Worm (Caenorhabditis elegans): Measurements from ENCODE around the gene C17F4.12.

The C17F4.12 gene

DNA sequence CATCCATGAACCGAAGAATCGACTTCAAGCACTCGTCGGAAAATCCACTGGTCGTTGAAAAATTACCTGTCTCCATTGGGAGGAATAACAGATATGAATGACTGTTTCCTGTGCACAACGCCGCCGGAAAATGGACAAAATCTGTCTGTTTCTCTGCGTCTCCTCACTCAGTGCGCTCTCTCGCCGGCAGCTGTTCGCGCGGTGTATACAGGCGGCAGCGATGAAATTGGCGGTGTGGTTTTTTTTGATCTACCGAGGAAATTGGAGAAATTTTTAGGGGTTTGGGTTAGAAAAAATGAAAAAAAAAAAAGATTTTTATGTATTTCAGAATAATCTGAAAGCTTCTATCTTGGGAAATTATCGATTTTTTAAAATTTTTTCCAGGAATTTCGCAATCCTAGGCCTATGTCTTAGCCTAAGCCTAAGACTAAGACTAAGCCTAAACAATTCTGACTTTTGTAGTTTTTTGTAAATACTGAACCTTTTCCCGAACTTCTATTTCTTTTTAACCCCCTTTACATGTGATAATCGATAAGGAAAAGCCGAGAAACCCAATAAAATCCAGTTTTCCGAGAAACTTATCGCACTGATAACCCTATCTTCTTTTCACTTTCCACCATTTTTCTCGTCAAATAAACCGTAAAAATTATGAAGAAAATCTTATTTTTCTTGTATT is 4.2 kb upstream of the C17F4.12 start, which contains the start of the genes fbxc-50 and C17F4.2:
fbxc-50 (minus strand) TSS at position 81 of the 676 bp plus-strand sequence.
C17F4.2 (plus strand) TSS at position 626 of the 676 bp plus-strand sequence.
- TF ChIP-seq hmbx-1 (tag; optimal IDR thresholded peaks at IDR 0.05) (no peak), ama-1 (optimal IDR thresholded peaks at IDR 0.05) (no peak), scrt-1 (GFP tag; IDR thresholded peaks at IDR 0.05) (no peak), F13C5.2 (tag; optimal IDR thresholded peaks at IDR 0.05) (no peak), ceh-36 (tag; optimal IDR thresholded peaks at IDR 0.05) (no peak), tra-4 (tag; optimal IDR thresholded peaks at IDR 0.05) (no peak), pes-1 (GFP tag; IDR thresholded peaks at IDR 0.05) (no peak), hnd-1 (tag; optimal IDR thresholded peaks at IDR 0.05) (no peak), tbx-11 (GFP tag; IDR thresholded peaks at IDR 0.05) (no peak), aly-1 (tag; optimal IDR thresholded peaks at IDR 0.05) (no peak), hmg-4 (GFP tag; optimal IDR thresholded peaks at IDR 0.05) (no peak), ceh-13 (GFP tag; optimal IDR thresholded peaks at IDR 0.05) (no peak), flt-1 (GFP tag; IDR thresholded peaks at IDR 0.05) (no peak), B0310.2 (tag; optimal IDR thresholded peaks at IDR 0.05) (no peak), sea-1 (GFP tag; conservative IDR thresholded peaks at IDR 0.05) (no peak)

DNA sequence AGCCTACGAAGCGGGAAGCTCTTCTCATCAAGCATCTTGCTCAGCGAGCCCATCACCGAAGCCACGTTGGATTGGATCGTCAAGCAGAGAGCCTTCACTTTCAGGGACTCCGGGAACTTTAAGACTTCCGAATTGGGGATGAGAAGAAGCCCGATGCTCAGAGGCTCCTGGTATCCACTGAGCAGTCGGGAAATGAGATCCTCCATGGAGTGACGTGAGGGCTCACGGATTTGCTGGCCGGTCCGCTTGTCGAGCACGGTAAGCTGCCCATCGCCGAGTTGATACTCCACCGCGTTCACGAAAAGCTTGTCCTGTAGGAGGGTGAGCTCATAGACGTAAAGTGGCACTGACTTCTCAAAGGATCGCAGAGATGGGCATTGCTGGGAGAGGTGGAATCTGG is 3.6 kb upstream of the C17F4.12 start:
- TF ChIP-seq pes-1 (GFP tag; IDR thresholded peaks at IDR 0.05) (no peak), hmg-4 (GFP tag; optimal IDR thresholded peaks at IDR 0.05) (no peak), tra-4 (tag; optimal IDR thresholded peaks at IDR 0.05) (no peak), ama-1 (optimal IDR thresholded peaks at IDR 0.05) (no peak), hmbx-1 (tag; optimal IDR thresholded peaks at IDR 0.05) (no peak), aly-1 (tag; optimal IDR thresholded peaks at IDR 0.05) (no peak), B0310.2 (tag; optimal IDR thresholded peaks at IDR 0.05) (no peak), F13C5.2 (tag; optimal IDR thresholded peaks at IDR 0.05) (no peak), ets-7 (tag; optimal IDR thresholded peaks at IDR 0.05) (no peak), tbx-37 (GFP tag; conservative IDR thresholded peaks at IDR 0.05) (no peak), flt-1 (GFP tag; IDR thresholded peaks at IDR 0.05) (no peak), ceh-13 (GFP tag; optimal IDR thresholded peaks at IDR 0.05) (no peak), ceh-36 (tag; optimal IDR thresholded peaks at IDR 0.05) (no peak), tbx-11 (GFP tag; IDR thresholded peaks at IDR 0.05) (no peak), sea-1 (GFP tag; conservative IDR thresholded peaks at IDR 0.05) (no peak), scrt-1 (GFP tag; IDR thresholded peaks at IDR 0.05) (no peak), hnd-1 (tag; optimal IDR thresholded peaks at IDR 0.05) (no peak)

DNA sequence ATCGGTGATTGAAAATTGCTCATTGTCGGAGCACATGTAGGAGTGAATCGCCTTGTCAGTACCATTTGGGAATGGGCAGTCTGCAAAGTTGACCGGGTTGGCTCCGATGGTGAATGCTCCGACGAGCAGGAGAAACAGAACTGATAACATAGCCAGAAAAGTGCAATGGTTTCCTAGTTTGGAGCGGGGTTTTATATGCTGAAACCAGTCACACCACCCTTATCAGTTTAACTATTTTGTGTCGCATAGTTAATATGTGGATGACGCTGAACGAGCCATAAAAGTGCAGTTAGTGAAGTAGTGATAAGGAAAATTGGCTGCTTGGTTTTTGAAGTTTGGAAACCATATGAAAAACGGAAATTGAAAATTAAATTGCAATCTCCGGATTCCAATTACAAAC is 1.9 kb upstream of the C17F4.12 start, which contains the start of gene C17F4.7:
C17F4.7 (minus strand) TSS at position 180 of the 400 bp plus-strand sequence.
- TF ChIP-seq ets-7 (tag; optimal IDR thresholded peaks at IDR 0.05) (no peak), ama-1 (optimal IDR thresholded peaks at IDR 0.05) (no peak), sea-1 (GFP tag; conservative IDR thresholded peaks at IDR 0.05) (no peak), aly-1 (tag; optimal IDR thresholded peaks at IDR 0.05) (no peak), pes-1 (GFP tag; IDR thresholded peaks at IDR 0.05) (no peak), flt-1 (GFP tag; IDR thresholded peaks at IDR 0.05) (no peak), hnd-1 (tag; optimal IDR thresholded peaks at IDR 0.05) (no peak)

DNA sequence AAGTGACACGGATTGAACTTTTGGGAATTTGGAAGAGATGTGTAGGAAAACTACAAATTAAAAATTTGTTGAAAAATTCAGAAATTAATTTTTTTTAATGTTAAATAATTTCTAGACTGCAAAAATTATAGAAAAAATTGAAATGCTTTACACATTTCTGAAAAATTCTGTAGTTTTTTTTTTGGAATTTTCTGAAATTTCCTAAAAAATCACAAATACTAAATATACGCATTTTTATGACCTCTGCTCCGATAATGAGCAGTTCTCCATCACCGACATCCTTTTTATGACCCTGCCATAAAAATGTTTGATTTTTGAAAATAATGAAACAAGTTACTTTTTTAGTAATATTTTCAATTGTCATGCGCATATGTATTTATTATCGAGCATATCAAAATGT is 788 bp upstream of the C17F4.12 start:
- TF ChIP-seq F13C5.2 (tag; optimal IDR thresholded peaks at IDR 0.05) (no peak), hnd-1 (tag; optimal IDR thresholded peaks at IDR 0.05) (no peak), ceh-36 (tag; optimal IDR thresholded peaks at IDR 0.05) (no peak), ama-1 (optimal IDR thresholded peaks at IDR 0.05) (no peak), pes-1 (GFP tag; IDR thresholded peaks at IDR 0.05) (no peak), sea-1 (GFP tag; conservative IDR thresholded peaks at IDR 0.05) (no peak), B0310.2 (tag; optimal IDR thresholded peaks at IDR 0.05) (no peak), hmg-4 (GFP tag; optimal IDR thresholded peaks at IDR 0.05) (no peak), tra-4 (tag; optimal IDR thresholded peaks at IDR 0.05) (no peak), aly-1 (tag; optimal IDR thresholded peaks at IDR 0.05) (no peak), ets-7 (tag; optimal IDR thresholded peaks at IDR 0.05) (no peak), tbx-37 (GFP tag; conservative IDR thresholded peaks at IDR 0.05) (no peak), ceh-13 (GFP tag; optimal IDR thresholded peaks at IDR 0.05) (no peak)

DNA sequence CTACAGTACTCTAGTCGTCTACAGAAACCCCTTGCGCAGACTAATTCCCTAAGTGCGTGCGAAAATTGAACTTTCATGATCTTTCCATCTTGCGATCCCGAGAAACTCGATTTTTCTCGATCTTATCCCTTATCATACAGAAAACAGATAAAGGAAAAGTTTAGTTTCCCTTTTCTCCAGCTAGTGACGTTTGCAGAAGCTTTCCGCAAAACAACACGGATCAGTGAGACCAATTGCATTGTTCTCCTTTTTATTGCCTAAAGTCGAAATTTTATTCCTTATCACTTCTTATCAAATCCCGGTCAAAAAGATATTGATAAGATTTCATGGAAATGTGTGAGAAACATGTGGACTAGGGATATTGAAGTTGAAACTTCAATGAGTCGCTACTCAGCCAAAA is 2.1 kb downstream of the C17F4.12 start:
- no peak for TF ChIP-seq hnd-1 (tag; optimal IDR thresholded peaks at IDR 0.05)
- no peak for TF ChIP-seq tbx-11 (GFP tag; IDR thresholded peaks at IDR 0.05)
- no peak for TF ChIP-seq ets-7 (tag; optimal IDR thresholded peaks at IDR 0.05)
- no peak for TF ChIP-seq ceh-13 (GFP tag; optimal IDR thresholded peaks at IDR 0.05)
- no peak for TF ChIP-seq tra-4 (tag; optimal IDR thresholded peaks at IDR 0.05)
- no peak for TF ChIP-seq hmbx-1 (tag; optimal IDR thresholded peaks at IDR 0.05)
- TF ChIP-seq ama-1 (optimal IDR thresholded peaks at IDR 0.05): no peak
- no peak for TF ChIP-seq sea-1 (GFP tag; conservative IDR thresholded peaks at IDR 0.05)
- TF ChIP-seq ceh-36 (tag; optimal IDR thresholded peaks at IDR 0.05): no peak
- TF ChIP-seq scrt-1 (GFP tag; IDR thresholded peaks at IDR 0.05): no peak
- no peak for TF ChIP-seq pes-1 (GFP tag; IDR thresholded peaks at IDR 0.05)

DNA sequence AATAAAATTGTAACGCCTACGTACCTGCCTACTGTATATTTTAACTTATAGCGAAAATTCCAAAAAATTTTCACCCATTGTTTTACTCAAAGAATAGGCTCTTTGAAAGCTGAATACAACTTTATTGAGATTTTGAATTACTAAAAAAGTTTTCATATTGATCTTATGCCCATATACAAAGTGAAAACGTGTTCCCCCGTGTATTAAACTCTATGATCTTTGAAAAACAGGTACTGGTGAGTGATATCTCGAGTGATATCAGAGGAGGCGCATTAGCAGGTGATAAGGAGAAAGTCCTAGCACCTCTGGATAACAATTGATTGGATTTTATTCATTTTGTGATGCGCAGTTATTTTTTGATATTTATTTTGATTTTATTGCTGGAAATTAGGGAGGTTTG is 3.8 kb downstream of the C17F4.12 start, which contains the start of gene C17F4.3:
C17F4.3 (plus strand) TSS at position 301 of the 400 bp plus-strand sequence.
- TF ChIP-seq scrt-1 (GFP tag; IDR thresholded peaks at IDR 0.05): no peak
- no peak for TF ChIP-seq F13C5.2 (tag; optimal IDR thresholded peaks at IDR 0.05)
- TF ChIP-seq B0310.2 (tag; optimal IDR thresholded peaks at IDR 0.05): no peak
- no peak for TF ChIP-seq hnd-1 (tag; optimal IDR thresholded peaks at IDR 0.05)
- no peak for TF ChIP-seq ceh-36 (tag; optimal IDR thresholded peaks at IDR 0.05)
- no peak for TF ChIP-seq ceh-13 (GFP tag; optimal IDR thresholded peaks at IDR 0.05)
- TF ChIP-seq hmbx-1 (tag; optimal IDR thresholded peaks at IDR 0.05): no peak

DNA sequence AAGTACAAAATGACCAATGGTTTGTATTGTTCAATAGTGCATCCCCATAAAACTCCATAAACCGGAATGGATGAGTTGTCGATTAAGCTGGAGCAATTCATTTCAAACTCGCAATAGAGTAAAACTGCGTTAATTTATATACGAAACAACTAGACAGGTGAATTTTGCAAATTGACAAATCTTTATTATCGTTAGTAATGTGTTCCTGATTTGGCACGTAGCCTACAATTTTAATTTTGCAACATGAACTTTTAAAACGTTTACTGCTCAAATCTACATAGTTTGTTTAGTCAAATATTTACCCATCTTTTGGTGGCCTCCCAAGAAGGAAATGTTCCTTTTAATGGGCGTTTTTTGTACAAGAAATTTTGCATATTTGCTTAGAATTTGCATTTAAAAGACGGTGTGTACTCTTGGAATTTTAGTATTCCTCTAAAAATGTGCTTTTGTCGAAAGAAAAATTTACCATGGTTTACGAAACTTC is 6.9 kb downstream of the C17F4.12 start, which contains the start of the genes srz-67 and C17F4.11:
srz-67 (minus strand) TSS at position 101 of the 484 bp plus-strand sequence.
C17F4.11 (plus strand) TSS at position 434 of the 484 bp plus-strand sequence.
- TF ChIP-seq ceh-36 (tag; optimal IDR thresholded peaks at IDR 0.05): no peak
- no peak for TF ChIP-seq pes-1 (GFP tag; IDR thresholded peaks at IDR 0.05)
- TF ChIP-seq tbx-11 (GFP tag; IDR thresholded peaks at IDR 0.05): no peak
- TF ChIP-seq flt-1 (GFP tag; IDR thresholded peaks at IDR 0.05): no peak
- no peak for TF ChIP-seq hmg-4 (GFP tag; optimal IDR thresholded peaks at IDR 0.05)
- no peak for TF ChIP-seq ets-7 (tag; optimal IDR thresholded peaks at IDR 0.05)
- TF ChIP-seq sea-1 (GFP tag; conservative IDR thresholded peaks at IDR 0.05): no peak
- no peak for TF ChIP-seq B0310.2 (tag; optimal IDR thresholded peaks at IDR 0.05)
- no peak for TF ChIP-seq F13C5.2 (tag; optimal IDR thresholded peaks at IDR 0.05)
- no peak for TF ChIP-seq ceh-13 (GFP tag; optimal IDR thresholded peaks at IDR 0.05)
- TF ChIP-seq ama-1 (optimal IDR thresholded peaks at IDR 0.05): no peak
- no peak for TF ChIP-seq hnd-1 (tag; optimal IDR thresholded peaks at IDR 0.05)
- no peak for TF ChIP-seq tbx-37 (GFP tag; conservative IDR thresholded peaks at IDR 0.05)
- TF ChIP-seq hmbx-1 (tag; optimal IDR thresholded peaks at IDR 0.05): no peak
- TF ChIP-seq tra-4 (tag; optimal IDR thresholded peaks at IDR 0.05): no peak
- no peak for TF ChIP-seq aly-1 (tag; optimal IDR thresholded peaks at IDR 0.05)
- TF ChIP-seq scrt-1 (GFP tag; IDR thresholded peaks at IDR 0.05): no peak
